Worm (Caenorhabditis elegans): ENCODE data around the gene F41G3.3.

DNA sequence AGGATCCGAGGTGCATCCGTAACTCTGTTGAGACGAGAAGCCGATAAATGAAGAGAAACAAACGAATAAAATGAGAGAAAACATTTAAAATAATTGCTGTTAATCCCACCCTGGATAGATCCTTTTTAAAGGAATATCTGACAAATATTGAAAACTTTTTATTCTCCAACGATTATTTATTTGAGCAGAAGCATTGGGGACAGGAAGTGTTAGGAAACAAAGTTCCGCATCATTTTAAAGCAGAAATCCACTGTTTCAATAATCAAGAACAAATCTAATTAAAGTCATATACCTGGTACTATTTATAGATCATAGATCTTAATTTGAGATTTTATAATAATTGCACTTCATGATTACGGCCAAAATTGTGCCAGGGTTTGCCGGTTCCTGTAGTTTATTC is 5.4 kb upstream of the F41G3.3 start, which contains the start of gene F41G3.20:
- TF ChIP-seq aly-1 (tag; optimal IDR thresholded peaks at IDR 0.05) (no peak), ama-1 (optimal IDR thresholded peaks at IDR 0.05) (no peak)

Measured in whole organism, early embryonic.